Worm (Caenorhabditis elegans) whole organism, L4 larva: ENCODE data around the gene tdp-1.

Source experiments
- D1046.2 ChIP-seq: fragments of 200-800 bp; sonication (Bioruptor generic); IDR thresholded peaks from 2 replicates; pipeline ENCODE4 v1.3.6; 2022; ENCODE audit warnings: missing genetic modification characterization, missing compliant biosample characterization
- F10B5.3 ChIP-seq: sonication (generic microtip); optimal IDR thresholded peaks from 2 replicates; lab custom pipeline; 2016; ENCODE audit warnings: mild to moderate bottlenecking, missing genetic modification characterization, missing compliant biosample characterization
- F26F4.8 ChIP-seq: fragments of 200-800 bp; sonication (Bioruptor generic); conservative IDR thresholded peaks from 2 replicates; pipeline ENCODE4 v1.3.6; 2022; ENCODE audit warnings: missing genetic modification characterization, missing compliant biosample characterization
- Y75B8A.6 ChIP-seq: fragments of 200-800 bp; sonication (Bioruptor generic); IDR thresholded peaks from 2 replicates; pipeline ENCODE4 v1.3.6; 2022; ENCODE audit warnings: missing genetic modification reagents, missing genetic modification characterization, missing compliant biosample characterization
- ZK546.5 ChIP-seq, 2 experiments: sonication (generic microtip); optimal IDR thresholded peaks; 2 replicates each; lab custom pipeline; 2017; ENCODE audit warnings: missing biosample characterization in 2 of 2, missing genetic modification characterization in 2 of 2
- aha-1 ChIP-seq: fragments of 150-350 bp; peaks from one replicate; lab custom pipeline; 2014; ENCODE audit warnings: missing biosample characterization, missing genetic modification characterization
- attf-4 ChIP-seq: sonication (generic microtip); optimal IDR thresholded peaks from 3 replicates; lab custom pipeline; 2017; ENCODE audit warnings: missing biosample characterization, missing genetic modification characterization
- ceh-28 ChIP-seq: fragments of 150-350 bp; optimal IDR thresholded peaks from 2 replicates; lab custom pipeline; 2014; ENCODE audit warnings: missing biosample characterization, missing genetic modification reagents, missing genetic modification characterization
- ceh-44 ChIP-seq: fragments of 200-800 bp; sonication (Bioruptor generic); IDR thresholded peaks from 2 replicates; pipeline ENCODE4 v1.3.6; 2022; ENCODE audit warnings: missing genetic modification reagents, missing genetic modification characterization, missing compliant biosample characterization
- daf-16 ChIP-seq, 3 experiments: sonication (generic microtip); optimal IDR thresholded peaks; 2 replicates each; lab custom pipeline; 2016 to 2017; ENCODE audit warnings: missing genetic modification characterization in 3 of 3, missing genetic modification reagents in 3 of 3, mild to moderate bottlenecking in 2 of 3, missing compliant biosample characterization in 2 of 3, missing biosample characterization in 1 of 3, moderate library complexity in 1 of 3
- daf-8 ChIP-seq: fragments of 200-800 bp; sonication (Bioruptor generic); IDR thresholded peaks from 2 replicates; pipeline ENCODE4 v1.3.6; 2022; ENCODE audit warnings: missing genetic modification characterization, missing compliant biosample characterization
- dmd-8 ChIP-seq: fragments of 200-800 bp; sonication (Bioruptor generic); IDR thresholded peaks from 2 replicates; pipeline ENCODE4 v1.3.6; 2022; ENCODE audit warnings: missing genetic modification characterization, missing compliant biosample characterization
- fos-1 ChIP-seq: fragments of 150-350 bp; optimal IDR thresholded peaks from 2 replicates; lab custom pipeline; 2014; ENCODE audit warnings: missing biosample characterization, missing genetic modification characterization
- hif-1 ChIP-seq, 2 experiments: sonication (generic microtip); optimal IDR thresholded peaks; 2 replicates each; lab custom pipeline; 2016 to 2017; ENCODE audit warnings: missing compliant biosample characterization in 2 of 2, missing genetic modification characterization in 2 of 2, missing genetic modification reagents in 2 of 2, missing genotype in 2 of 2, mild to moderate bottlenecking in 1 of 2
- lin-13 ChIP-seq: fragments of 150-350 bp; optimal IDR thresholded peaks from 2 replicates; lab custom pipeline; 2014; ENCODE audit warnings: missing biosample characterization, missing genetic modification reagents, missing genetic modification characterization
- lin-15B ChIP-seq: fragments of 150-350 bp; sonication (generic microtip); optimal IDR thresholded peaks from 3 replicates; lab custom pipeline; 2014; ENCODE audit warnings: missing biosample characterization, missing genetic modification characterization
- lin-39 ChIP-seq: fragments of 150-350 bp; optimal IDR thresholded peaks from 2 replicates; lab custom pipeline; 2014; ENCODE audit warnings: missing biosample characterization, missing genetic modification reagents, missing genetic modification characterization
- mdl-1 ChIP-seq, 2 experiments: fragments of 150-350 bp in 1 of 2; sonication (generic microtip) in 1 of 2; optimal IDR thresholded peaks; 2 replicates each; lab custom pipeline; 2014 to 2017; ENCODE audit warnings: missing biosample characterization in 2 of 2, missing genetic modification characterization in 2 of 2
- mdt-29 ChIP-seq: fragments of 200-800 bp; sonication (Bioruptor generic); IDR thresholded peaks from 2 replicates; pipeline ENCODE4 v1.3.6; 2022; ENCODE audit warnings: missing genetic modification reagents, missing genetic modification characterization, missing compliant biosample characterization
- mes-2 ChIP-seq: sonication (generic microtip); optimal IDR thresholded peaks from 2 replicates; lab custom pipeline; 2016; ENCODE audit warnings: missing genotype, mild to moderate bottlenecking, missing genetic modification characterization, missing compliant biosample characterization; ENCODE audit not compliant: poor library complexity, severe bottlenecking
- nhr-10 ChIP-seq: fragments of 150-350 bp; optimal IDR thresholded peaks from 2 replicates; lab custom pipeline; 2014; ENCODE audit warnings: missing biosample characterization, missing genetic modification characterization
- nhr-11 ChIP-seq: fragments of 150-350 bp; optimal IDR thresholded peaks from 2 replicates; lab custom pipeline; 2014; ENCODE audit warnings: missing biosample characterization, missing genetic modification characterization
- nhr-111 ChIP-seq: fragments of 200-800 bp; sonication (Bioruptor generic); optimal IDR thresholded peaks from 2 replicates; lab custom pipeline; 2018; ENCODE audit warnings: mild to moderate bottlenecking, missing genetic modification characterization, missing compliant biosample characterization
- nhr-28 ChIP-seq: fragments of 150-350 bp; optimal IDR thresholded peaks from 2 replicates; lab custom pipeline; 2014; ENCODE audit warnings: missing biosample characterization, missing genetic modification characterization
- nhr-48 ChIP-seq: sonication (generic microtip); optimal IDR thresholded peaks from 2 replicates; lab custom pipeline; 2016; ENCODE audit warnings: mild to moderate bottlenecking, missing genetic modification characterization, missing compliant biosample characterization
- nhr-77 ChIP-seq: fragments of 150-350 bp; optimal IDR thresholded peaks from 2 replicates; lab custom pipeline; 2014; ENCODE audit warnings: missing biosample characterization, missing genetic modification characterization
- pqm-1 ChIP-seq: sonication (generic microtip); optimal IDR thresholded peaks from 2 replicates; lab custom pipeline; 2017; ENCODE audit warnings: missing biosample characterization, missing genetic modification characterization
- skn-1 ChIP-seq: fragments of 150-350 bp; optimal IDR thresholded peaks from 2 replicates; lab custom pipeline; 2014; ENCODE audit warnings: missing biosample characterization, missing genetic modification characterization
- spr-1 ChIP-seq: sonication (generic microtip); optimal IDR thresholded peaks from 2 replicates; lab custom pipeline; 2016; ENCODE audit warnings: mild to moderate bottlenecking, missing genetic modification characterization, missing compliant biosample characterization
- spr-3 ChIP-seq: fragments of 200-800 bp; sonication (Bioruptor generic); optimal IDR thresholded peaks from 2 replicates; lab custom pipeline; 2018; ENCODE audit warnings: mild to moderate bottlenecking, missing genetic modification characterization, missing compliant biosample characterization
- tag-97 ChIP-seq: fragments of 200-800 bp; sonication (Bioruptor generic); IDR thresholded peaks from 2 replicates; pipeline ENCODE4 v1.3.6; 2022; ENCODE audit warnings: missing genetic modification characterization, missing compliant biosample characterization
- unc-130 ChIP-seq: sonication (generic microtip); optimal IDR thresholded peaks from 2 replicates; lab custom pipeline; 2016; ENCODE audit warnings: missing genetic modification reagents, missing genetic modification characterization, missing compliant biosample characterization
- unc-39 ChIP-seq: sonication (generic microtip); optimal IDR thresholded peaks from 2 replicates; lab custom pipeline; 2017; ENCODE audit warnings: missing biosample characterization, missing genetic modification characterization
- zag-1 ChIP-seq: fragments of 150-350 bp; optimal IDR thresholded peaks from 2 replicates; lab custom pipeline; 2014; ENCODE audit warnings: missing biosample characterization, missing genetic modification characterization
- zfp-2 ChIP-seq: sonication (generic microtip); optimal IDR thresholded peaks from 2 replicates; lab custom pipeline; 2016; ENCODE audit warnings: mild to moderate bottlenecking, missing genetic modification characterization, missing compliant biosample characterization
- zip-11 ChIP-seq: fragments of 200-800 bp; sonication (Bioruptor generic); IDR thresholded peaks from 2 replicates; pipeline ENCODE4 v1.3.6; 2022; ENCODE audit warnings: missing genetic modification characterization, missing compliant biosample characterization

Gene tdp-1

DNA sequence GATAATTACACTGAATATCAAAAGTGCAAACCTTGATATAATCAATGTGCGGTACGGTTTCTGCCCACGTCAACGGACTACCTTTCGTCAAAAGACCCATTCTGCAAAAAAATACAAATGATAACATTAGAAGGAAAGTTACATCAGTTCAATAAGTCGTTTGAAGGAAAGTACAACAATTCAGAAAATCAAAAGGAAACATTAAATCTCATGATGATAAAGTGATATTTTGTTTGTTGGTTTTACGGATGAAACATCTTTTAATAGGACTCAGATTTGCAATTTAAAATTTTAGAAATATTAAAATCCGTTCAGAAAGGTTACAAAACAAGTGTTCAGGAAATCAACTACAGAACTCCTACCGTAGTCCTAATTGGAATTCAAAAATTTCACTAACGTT, 40.6 kb downstream of the tdp-1 start, which contains the start of gene gcs-1:
Gene gcs-1, minus strand, starts transcription at position 101 of the 400 bp plus-strand sequence.
- TF ChIP-seq dmd-8 (GFP tag; lab: Robert Waterston, UW) (no peak), tag-97 (GFP tag; lab: Robert Waterston, UW) (no peak), zip-11 (no peak), daf-8 (GFP tag; lab: Robert Waterston, UW) (no peak), F10B5.3 (tag; lab: Kevin White, UChicago) (no peak), F26F4.8 (no peak), nhr-111 (GFP tag; lab: Kevin White, UChicago) (no peak), lin-39 (no peak), fos-1 (no peak), aha-1 (no peak), skn-1 (tag; lab: Kevin White, UChicago) (no peak), daf-16 (GFP tag; optimal IDR thresholded peaks at IDR 0.05; lab: Kevin White, UChicago) (no peak), daf-16 (tag; optimal IDR thresholded peaks at IDR 0.05; lab: Kevin White, UChicago) (no peak), lin-15B (no peak), lin-13 (GFP tag; lab: Kevin White, UChicago) (no peak), pqm-1 (tag; lab: Kevin White, UChicago) (no peak), ZK546.5 (tag; optimal IDR thresholded peaks at IDR 0.05; lab: Kevin White, UChicago) (no peak), zfp-2 (tag; lab: Kevin White, UChicago) (no peak)

DNA sequence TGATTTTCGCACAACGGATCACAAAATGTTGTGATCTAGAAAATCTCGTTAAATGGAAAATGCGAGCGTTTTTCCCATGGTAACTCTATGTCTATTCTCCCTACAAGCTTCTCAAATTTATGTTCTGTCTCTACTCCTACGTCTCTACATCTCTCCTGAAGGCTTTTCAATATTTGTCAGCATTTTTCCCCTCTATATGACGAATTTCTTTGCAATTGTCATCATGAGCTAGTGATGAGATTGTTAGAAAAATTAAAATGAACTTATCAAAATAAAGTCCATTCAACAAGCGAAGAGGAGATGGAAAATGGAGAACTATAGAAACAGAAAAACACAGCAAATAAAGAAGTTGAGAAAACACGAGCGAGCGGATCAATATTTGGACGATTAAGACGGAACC, 41.1 kb downstream of the tdp-1 start:
- peak; percentile 23 for TF ChIP-seq pqm-1 (tag; lab: Kevin White, UChicago)
- no peak for TF ChIP-seq daf-16 (GFP tag; optimal IDR thresholded peaks at IDR 0.05; lab: Kevin White, UChicago)
- TF ChIP-seq daf-16 (tag; optimal IDR thresholded peaks at IDR 0.05; lab: Kevin White, UChicago), result peak; percentile 31
- TF ChIP-seq nhr-48, result no peak
- no peak for TF ChIP-seq nhr-10 (tag; lab: Kevin White, UChicago)

DNA sequence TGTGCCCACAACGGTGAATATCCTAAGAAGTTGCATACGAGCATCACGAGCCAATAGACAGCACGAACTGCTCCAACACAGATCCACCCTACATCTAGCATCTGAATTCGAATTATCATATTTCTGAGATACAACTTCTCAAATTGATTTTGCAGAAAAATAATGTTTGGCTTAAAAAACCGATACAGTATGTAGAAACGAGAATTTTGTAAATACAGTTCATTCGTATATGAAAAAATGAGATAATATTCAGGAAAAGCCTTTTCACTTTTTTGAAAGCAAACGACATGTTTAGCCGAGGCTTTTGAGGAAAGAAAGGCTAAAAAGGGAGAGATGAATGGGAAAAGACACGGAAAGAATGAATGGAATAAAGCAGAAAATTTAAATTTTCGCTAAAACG, 43.7 kb downstream of the tdp-1 start, which contains the start of gene F37B12.3:
Gene F37B12.3, minus strand, starts transcription at position 101 of the 400 bp plus-strand sequence.
- no peak for TF ChIP-seq mdl-1 (tag; optimal IDR thresholded peaks at IDR 0.05; lab: Kevin White, UChicago)
- no peak for TF ChIP-seq ceh-28 (tag; lab: Kevin White, UChicago)
- TF ChIP-seq zag-1 (tag; lab: Kevin White, UChicago), result no peak
- no peak for TF ChIP-seq tag-97 (GFP tag; lab: Robert Waterston, UW)
- no peak for TF ChIP-seq D1046.2 (GFP tag; lab: Robert Waterston, UW)
- no peak for TF ChIP-seq Y75B8A.6 (GFP tag; lab: Robert Waterston, UW)
- no peak for TF ChIP-seq spr-1 (tag; lab: Kevin White, UChicago)
- TF ChIP-seq hif-1 (tag; optimal IDR thresholded peaks at IDR 0.05; lab: Kevin White, UChicago), result no peak
- TF ChIP-seq ceh-44 (GFP tag; lab: Robert Waterston, UW), result no peak
- no peak for TF ChIP-seq mes-2 (tag; lab: Kevin White, UChicago)
- TF ChIP-seq spr-3 (GFP tag; lab: Kevin White, UChicago), result no peak
- TF ChIP-seq mdt-29 (GFP tag; lab: Robert Waterston, UW), result no peak
- TF ChIP-seq unc-39 (tag; lab: Kevin White, UChicago), result no peak

DNA sequence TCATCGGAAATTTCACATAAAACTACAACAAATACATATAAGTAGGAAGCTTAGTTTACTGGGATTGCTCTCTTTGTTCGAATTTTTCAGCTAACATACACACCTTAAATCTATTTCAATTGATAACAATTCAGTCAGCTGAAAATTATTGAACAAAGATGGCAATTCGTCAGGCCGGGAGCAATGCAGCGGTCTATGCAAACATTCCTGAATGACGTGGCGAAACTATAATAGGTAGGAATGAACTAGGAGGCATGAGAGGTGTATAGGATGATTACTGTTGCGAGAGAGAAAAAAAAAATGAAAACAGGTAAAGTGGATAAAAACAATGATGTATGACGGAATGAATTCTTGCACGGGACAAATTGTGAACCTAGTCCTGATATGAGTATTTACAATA, 44.4 kb downstream of the tdp-1 start:
- TF ChIP-seq zfp-2 (tag; lab: Kevin White, UChicago) (no peak), nhr-11 (tag; lab: Kevin White, UChicago) (no peak), pqm-1 (tag; lab: Kevin White, UChicago) (peak; percentile 67), nhr-77 (tag; lab: Kevin White, UChicago) (peak; percentile 10), unc-130 (GFP tag; lab: Kevin White, UChicago) (no peak), nhr-28 (tag; lab: Kevin White, UChicago) (peak; percentile 0), attf-4 (tag; lab: Kevin White, UChicago) (no peak)
